Worm (Caenorhabditis elegans) whole organism, late embryonic: Measurements from ENCODE around the gene C13F10.6.

Source experiments
- C38D4.7 ChIP-seq: fragments of 200-800 bp; sonication (Bioruptor generic); optimal IDR thresholded peaks from 2 replicates; lab custom pipeline; 2018; ENCODE audit warnings: mild to moderate bottlenecking, missing genetic modification characterization, moderate library complexity, missing compliant biosample characterization
- K09A11.1 ChIP-seq: sonication (generic microtip); optimal IDR thresholded peaks from 2 replicates; lab custom pipeline; 2017; ENCODE audit warnings: antibody characterized with exemption, mild to moderate bottlenecking, missing genetic modification characterization, missing compliant biosample characterization; ENCODE audit not compliant: insufficient read depth
- T23F11.4 ChIP-seq: fragments of 200-800 bp; sonication (Bioruptor generic); optimal IDR thresholded peaks from 2 replicates; lab custom pipeline; 2018; ENCODE audit warnings: mild to moderate bottlenecking, missing genetic modification characterization, missing compliant biosample characterization
- Y22D7AL.16 ChIP-seq: sonication (generic microtip); optimal IDR thresholded peaks from 2 replicates; lab custom pipeline; 2016; ENCODE audit warnings: missing genetic modification characterization, missing compliant biosample characterization
- ahr-1 ChIP-seq: sonication (generic microtip); optimal IDR thresholded peaks from 2 replicates; lab custom pipeline; 2016; ENCODE audit warnings: missing genetic modification characterization, missing compliant biosample characterization
- ama-1 ChIP-seq: fragments of 150-350 bp; optimal IDR thresholded peaks from 2 replicates; lab custom pipeline; 2014
- ceh-14 ChIP-seq: sonication (generic microtip); optimal IDR thresholded peaks from 2 replicates; lab custom pipeline; 2016; ENCODE audit warnings: missing genotype, missing genetic modification characterization, missing compliant biosample characterization
- ceh-18 ChIP-seq: sonication (generic microtip); optimal IDR thresholded peaks from 2 replicates; lab custom pipeline; 2016; ENCODE audit warnings: missing genetic modification characterization, missing compliant biosample characterization
- ceh-2 ChIP-seq: sonication (generic microtip); optimal IDR thresholded peaks from 2 replicates; lab custom pipeline; 2016; ENCODE audit warnings: missing genotype, missing genetic modification characterization, missing compliant biosample characterization
- ceh-45 ChIP-seq: fragments of 200-800 bp; sonication (Bioruptor generic); IDR thresholded peaks from 2 replicates; pipeline ENCODE4 v1.3.6; 2022; ENCODE audit warnings: missing genetic modification reagents, missing genetic modification characterization, missing compliant biosample characterization
- ceh-48 ChIP-seq: sonication (generic microtip); optimal IDR thresholded peaks from 2 replicates; lab custom pipeline; 2016; ENCODE audit warnings: missing genetic modification characterization, inconsistent platforms, missing compliant biosample characterization
- ceh-6 ChIP-seq: fragments of 200-800 bp; sonication (Bioruptor generic); optimal IDR thresholded peaks from 2 replicates; lab custom pipeline; 2018; ENCODE audit warnings: mild to moderate bottlenecking, missing genetic modification characterization, missing compliant biosample characterization
- che-1 ChIP-seq: sonication (generic microtip); optimal IDR thresholded peaks from 2 replicates; lab custom pipeline; 2016; ENCODE audit warnings: mild to moderate bottlenecking, missing genetic modification characterization, missing compliant biosample characterization
- dve-1 ChIP-seq: sonication (generic microtip); optimal IDR thresholded peaks from 2 replicates; lab custom pipeline; 2017; ENCODE audit warnings: antibody characterized with exemption, mild to moderate bottlenecking, missing genetic modification characterization, missing compliant biosample characterization
- elt-4 ChIP-seq: sonication (generic microtip); optimal IDR thresholded peaks from 2 replicates; lab custom pipeline; 2016; ENCODE audit warnings: missing genetic modification characterization, missing compliant biosample characterization
- ets-4 ChIP-seq: sonication (generic microtip); optimal IDR thresholded peaks from 2 replicates; lab custom pipeline; 2016; ENCODE audit warnings: missing genetic modification characterization, missing compliant biosample characterization
- eyg-1 ChIP-seq: sonication (generic microtip); optimal IDR thresholded peaks from 2 replicates; lab custom pipeline; 2016; ENCODE audit warnings: missing genotype, missing genetic modification characterization, missing compliant biosample characterization
- fkh-10 ChIP-seq: fragments of 150-350 bp; optimal IDR thresholded peaks from 2 replicates; lab custom pipeline; 2014; ENCODE audit warnings: missing biosample characterization, missing genetic modification reagents, missing genetic modification characterization
- fkh-6 ChIP-seq: sonication (generic microtip); optimal IDR thresholded peaks from 2 replicates; lab custom pipeline; 2016; ENCODE audit warnings: missing genetic modification characterization, missing compliant biosample characterization
- hlh-13 ChIP-seq: fragments of 200-800 bp; sonication (Bioruptor generic); optimal IDR thresholded peaks from 2 replicates; lab custom pipeline; 2018; ENCODE audit warnings: mild to moderate bottlenecking, missing genetic modification characterization, missing compliant biosample characterization
- hlh-15 ChIP-seq: sonication (generic microtip); optimal IDR thresholded peaks from 2 replicates; lab custom pipeline; 2016; ENCODE audit warnings: missing genetic modification characterization, missing compliant biosample characterization
- lim-6 ChIP-seq: sonication (generic microtip); optimal IDR thresholded peaks from 2 replicates; lab custom pipeline; 2016; ENCODE audit warnings: missing genetic modification characterization, missing compliant biosample characterization
- lin-11 ChIP-seq: fragments of 200-800 bp; sonication (Bioruptor generic); optimal IDR thresholded peaks from 2 replicates; lab custom pipeline; 2018; ENCODE audit warnings: mild to moderate bottlenecking, missing genetic modification characterization, missing compliant biosample characterization
- nfya-1 ChIP-seq: sonication (generic microtip); optimal IDR thresholded peaks from 2 replicates; lab custom pipeline; 2017; ENCODE audit warnings: missing genetic modification characterization, mild to moderate bottlenecking, missing compliant biosample characterization, antibody characterized with exemption, moderate library complexity
- nhr-11 ChIP-seq: fragments of 150-350 bp; optimal IDR thresholded peaks from 2 replicates; lab custom pipeline; 2014; ENCODE audit warnings: missing biosample characterization, missing genetic modification characterization
- odd-2 ChIP-seq: sonication (generic microtip); optimal IDR thresholded peaks from 2 replicates; lab custom pipeline; 2017; ENCODE audit warnings: antibody characterized with exemption, mild to moderate bottlenecking, missing genetic modification characterization, missing compliant biosample characterization
- pat-9 ChIP-seq: fragments of 200-800 bp; sonication (Bioruptor generic); optimal IDR thresholded peaks from 2 replicates; lab custom pipeline; 2018; ENCODE audit warnings: mild to moderate bottlenecking, missing genetic modification characterization, moderate library complexity, missing compliant biosample characterization
- pha-2 ChIP-seq: sonication (generic microtip); optimal IDR thresholded peaks from 2 replicates; lab custom pipeline; 2017; ENCODE audit warnings: mild to moderate bottlenecking, missing genetic modification characterization, missing compliant biosample characterization
- pha-4 ChIP-seq: fragments of 150-350 bp; optimal IDR thresholded peaks from 2 replicates; lab custom pipeline; 2018; ENCODE audit warnings: missing biosample characterization, missing genetic modification reagents, missing genetic modification characterization
- pqm-1 ChIP-seq: sonication (generic microtip); optimal IDR thresholded peaks from 2 replicates; lab custom pipeline; 2016; ENCODE audit warnings: missing genetic modification characterization, missing compliant biosample characterization
- pros-1 ChIP-seq: fragments of 150-350 bp; optimal IDR thresholded peaks from 2 replicates; lab custom pipeline; 2014; ENCODE audit warnings: missing biosample characterization, missing genetic modification reagents, missing genetic modification characterization
- rnt-1 ChIP-seq: sonication (generic microtip); optimal IDR thresholded peaks from 2 replicates; lab custom pipeline; 2016; ENCODE audit warnings: missing genetic modification characterization, missing compliant biosample characterization
- sdc-2 ChIP-seq: sonication (generic microtip); optimal IDR thresholded peaks from 2 replicates; lab custom pipeline; 2016; ENCODE audit warnings: missing genotype, missing genetic modification characterization, missing compliant biosample characterization
- sox-4 ChIP-seq: sonication (generic microtip); optimal IDR thresholded peaks from 2 replicates; lab custom pipeline; 2017; ENCODE audit warnings: mild to moderate bottlenecking, missing genetic modification characterization, inconsistent platforms, missing compliant biosample characterization
- syd-9 ChIP-seq: sonication (generic microtip); optimal IDR thresholded peaks from 2 replicates; lab custom pipeline; 2016; ENCODE audit warnings: mild to moderate bottlenecking, missing genetic modification characterization, moderate library complexity, missing compliant biosample characterization
- ttx-3 ChIP-seq: sonication (generic microtip); optimal IDR thresholded peaks from 2 replicates; lab custom pipeline; 2016; ENCODE audit warnings: missing genetic modification reagents, missing genetic modification characterization, missing compliant biosample characterization
- unc-3 ChIP-seq, 2 experiments: fragments of 200-800 bp in 1 of 2; sonication (Bioruptor generic) in 1 of 2; sonication (generic microtip) in 1 of 2; conservative IDR thresholded peaks in 1 of 2; optimal IDR thresholded peaks in 1 of 2; 2 replicates each; pipeline versions ENCODE4 v1.3.6 to Lab custom; 2016 to 2022; ENCODE audit warnings: missing compliant biosample characterization in 2 of 2, missing genetic modification characterization in 2 of 2, missing genetic modification reagents in 1 of 2
- unc-42 ChIP-seq: sonication (generic microtip); optimal IDR thresholded peaks from 2 replicates; lab custom pipeline; 2016; ENCODE audit warnings: missing genotype, missing genetic modification characterization, missing compliant biosample characterization
- unc-86 ChIP-seq: sonication (generic microtip); optimal IDR thresholded peaks from 2 replicates; lab custom pipeline; 2016; ENCODE audit warnings: missing genetic modification characterization, missing compliant biosample characterization
- zip-5 ChIP-seq: sonication (generic microtip); optimal IDR thresholded peaks from 2 replicates; lab custom pipeline; 2016; ENCODE audit warnings: missing genetic modification characterization, missing compliant biosample characterization
- ztf-16 ChIP-seq: sonication (generic microtip); optimal IDR thresholded peaks from 2 replicates; lab custom pipeline; 2017; ENCODE audit warnings: missing genetic modification characterization, missing compliant biosample characterization

C13F10.6 gene

ce11 chrV:7196037-7196436 is 24.8 kb downstream of the C13F10.6 start, which contains the start of gene attf-2:
attf-2 (minus strand) TSS chrV:7196137.
- TF ChIP-seq pat-9 (no peak), dve-1 (no peak), eyg-1 (no peak), pha-2 (tag; lab: Kevin White, UChicago) (no peak), syd-9 (tag; lab: Kevin White, UChicago) (no peak), lim-6 (tag; lab: Kevin White, UChicago) (no peak), unc-86 (no peak), nhr-11 (no peak), Y22D7AL.16 (no peak), ceh-45 (GFP tag; lab: Robert Waterston, UW) (no peak), sdc-2 (tag; lab: Kevin White, UChicago) (no peak), rnt-1 (tag; lab: Kevin White, UChicago) (no peak), elt-4 (tag; lab: Kevin White, UChicago) (no peak), C38D4.7 (no peak), fkh-6 (tag; lab: Kevin White, UChicago) (no peak), ztf-16 (no peak), odd-2 (no peak), unc-3 (GFP tag; conservative IDR thresholded peaks at IDR 0.05; lab: Robert Waterston, UW) (no peak), unc-3 (tag; optimal IDR thresholded peaks at IDR 0.05; lab: Kevin White, UChicago) (no peak)

ce11 chrV:7194818-7195217 is 26.0 kb downstream of the C13F10.6 start:
- no peak for TF ChIP-seq lin-11 (tag; lab: Kevin White, UChicago)

ce11 chrV:7193562-7193961 is 27.3 kb downstream of the C13F10.6 start, which contains the start of gene F09G2.8:
F09G2.8 (minus strand) TSS chrV:7193662.
- TF ChIP-seq pat-9 (no peak), dve-1 (no peak), ceh-18 (no peak), sox-4 (tag; lab: Kevin White, UChicago) (no peak), nfya-1 (tag; lab: Kevin White, UChicago) (no peak), fkh-10 (no peak), ama-1 (lab: Kevin White, UChicago) (no peak), hlh-13 (GFP tag; lab: Kevin White, UChicago) (no peak), che-1 (tag; lab: Kevin White, UChicago) (no peak), T23F11.4 (GFP tag; lab: Kevin White, UChicago) (no peak), K09A11.1 (tag; lab: Kevin White, UChicago) (no peak), ceh-14 (tag; lab: Kevin White, UChicago) (no peak), ets-4 (no peak), ceh-6 (no peak), zip-5 (tag; lab: Kevin White, UChicago) (no peak), pqm-1 (tag; lab: Kevin White, UChicago) (no peak), pros-1 (tag; lab: Kevin White, UChicago) (no peak), pha-4 (tag; lab: Kevin White, UChicago) (no peak), ttx-3 (tag; lab: Kevin White, UChicago) (no peak)

- TF ChIP-seq unc-42 (tag; lab: Kevin White, UChicago): no peak
- TF ChIP-seq ceh-2 (tag; lab: Kevin White, UChicago): no peak
- no peak for TF ChIP-seq ceh-48
- TF ChIP-seq syd-9 (tag; lab: Kevin White, UChicago): no peak
- no peak for TF ChIP-seq ceh-6
- no peak for TF ChIP-seq eyg-1
- no peak for TF ChIP-seq C38D4.7
- no peak for TF ChIP-seq ahr-1
- no peak for TF ChIP-seq hlh-15 (tag; lab: Kevin White, UChicago)
Measured at ce11 chrV:7187295-7187694, 33.5 kb downstream of the C13F10.6 start.
